Worm (Caenorhabditis elegans) whole organism, young adult: ENCODE results near the gene nlp-27.

Source experiments
- B0019.2 ChIP-seq: fragments of 200-800 bp; sonication (Bioruptor generic); conservative IDR thresholded peaks from 2 replicates; pipeline ENCODE4 v1.3.6; 2022; ENCODE audit warnings: missing genetic modification reagents, missing genetic modification characterization, missing compliant biosample characterization
- B0035.1 ChIP-seq: sonication (generic microtip); optimal IDR thresholded peaks from 2 replicates; lab custom pipeline; 2016; ENCODE audit warnings: missing genetic modification characterization, mild to moderate bottlenecking, missing compliant biosample characterization, missing genotype, missing genetic modification reagents
- C06A6.2 ChIP-seq: fragments of 200-800 bp; sonication (Bioruptor generic); conservative IDR thresholded peaks from 2 replicates; pipeline ENCODE4 v1.3.6; 2022; ENCODE audit warnings: missing genetic modification characterization, missing compliant biosample characterization
- F10E7.11 ChIP-seq: sonication (generic microtip); optimal IDR thresholded peaks from 2 replicates; lab custom pipeline; 2017; ENCODE audit warnings: mild to moderate bottlenecking, missing genetic modification characterization, moderate library complexity, missing compliant biosample characterization
- F33H1.4 ChIP-seq: fragments of 200-800 bp; sonication (Bioruptor generic); IDR thresholded peaks from 2 replicates; pipeline ENCODE4 v1.3.6; 2022; ENCODE audit warnings: missing genetic modification reagents, missing genetic modification characterization, missing compliant biosample characterization
- F49E8.2 ChIP-seq: sonication (generic microtip); optimal IDR thresholded peaks from 3 replicates; lab custom pipeline; 2017; ENCODE audit warnings: missing genetic modification characterization, mild to moderate bottlenecking, missing compliant biosample characterization, antibody characterized with exemption, moderate library complexity; ENCODE audit not compliant: insufficient read depth
- F52B5.7 ChIP-seq: sonication (generic microtip); optimal IDR thresholded peaks from 2 replicates; lab custom pipeline; 2016; ENCODE audit warnings: mild to moderate bottlenecking, missing genetic modification characterization, missing compliant biosample characterization
- F57A8.1 ChIP-seq: fragments of 200-800 bp; sonication (Bioruptor generic); optimal IDR thresholded peaks from 2 replicates; lab custom pipeline; 2018; ENCODE audit warnings: mild to moderate bottlenecking, missing genetic modification characterization, moderate library complexity, missing compliant biosample characterization
- F57C9.4 ChIP-seq: sonication (generic microtip); optimal IDR thresholded peaks from 2 replicates; lab custom pipeline; 2017; ENCODE audit warnings: mild to moderate bottlenecking, missing genetic modification characterization, missing compliant biosample characterization
- K11D2.4 ChIP-seq: fragments of 200-800 bp; sonication (Bioruptor generic); IDR thresholded peaks from 2 replicates; pipeline ENCODE4 v1.3.6; 2022; ENCODE audit warnings: missing genetic modification reagents, missing genetic modification characterization, missing compliant biosample characterization
- T07F8.4 ChIP-seq: sonication (generic microtip); optimal IDR thresholded peaks from 2 replicates; lab custom pipeline; 2016; ENCODE audit warnings: mild to moderate bottlenecking, missing genetic modification characterization, moderate library complexity, missing compliant biosample characterization
- Y53G8AR.9 ChIP-seq: fragments of 200-800 bp; sonication (Bioruptor generic); conservative IDR thresholded peaks from 2 replicates; pipeline ENCODE4 v1.3.6; 2022; ENCODE audit warnings: missing genetic modification reagents, missing genetic modification characterization, missing compliant biosample characterization
- Y95B8A.8 ChIP-seq: fragments of 200-800 bp; sonication (Bioruptor generic); IDR thresholded peaks from 2 replicates; pipeline ENCODE4 v1.3.6; 2022; ENCODE audit warnings: missing genetic modification reagents, missing genetic modification characterization, missing compliant biosample characterization
- atf-7 ChIP-seq: sonication (generic microtip); optimal IDR thresholded peaks from 2 replicates; lab custom pipeline; 2017; ENCODE audit warnings: mild to moderate bottlenecking, missing genetic modification characterization, missing compliant biosample characterization
- attf-3 ChIP-seq: fragments of 200-800 bp; sonication (Bioruptor generic); conservative IDR thresholded peaks from 2 replicates; pipeline ENCODE4 v1.3.6; 2022; ENCODE audit warnings: missing genetic modification reagents, missing genetic modification characterization, missing compliant biosample characterization
- bed-1 ChIP-seq: fragments of 200-800 bp; sonication (Bioruptor generic); IDR thresholded peaks from 2 replicates; pipeline ENCODE4 v1.3.6; 2022; ENCODE audit warnings: missing genetic modification reagents, missing genetic modification characterization, missing compliant biosample characterization
- cebp-2 ChIP-seq: fragments of 200-800 bp; sonication (Bioruptor generic); IDR thresholded peaks from 2 replicates; pipeline ENCODE4 v1.3.6; 2022; ENCODE audit warnings: missing genetic modification characterization, missing compliant biosample characterization
- chd-7 ChIP-seq: sonication (generic microtip); optimal IDR thresholded peaks from 2 replicates; lab custom pipeline; 2016; ENCODE audit warnings: mild to moderate bottlenecking, missing genetic modification characterization, moderate library complexity, missing compliant biosample characterization
- dox-1 ChIP-seq: fragments of 200-800 bp; sonication (Bioruptor generic); IDR thresholded peaks from 2 replicates; pipeline ENCODE4 v1.3.6; 2022; ENCODE audit warnings: missing genetic modification reagents, missing genetic modification characterization, missing compliant biosample characterization
- dpl-1 ChIP-seq: fragments of 150-350 bp; optimal IDR thresholded peaks from 2 replicates; lab custom pipeline; 2014; ENCODE audit warnings: missing biosample characterization, missing genetic modification reagents, missing genetic modification characterization
- egl-18 ChIP-seq: fragments of 200-800 bp; sonication (Bioruptor generic); IDR thresholded peaks from 2 replicates; pipeline ENCODE4 v1.3.6; 2022; ENCODE audit warnings: missing genetic modification reagents, missing genetic modification characterization, missing compliant biosample characterization
- hlh-12 ChIP-seq: sonication (generic microtip); optimal IDR thresholded peaks from 2 replicates; lab custom pipeline; 2016; ENCODE audit warnings: missing genetic modification characterization, missing compliant biosample characterization
- lag-1 ChIP-seq: fragments of 200-800 bp; sonication (Bioruptor generic); IDR thresholded peaks from 2 replicates; pipeline ENCODE4 v1.3.6; 2022; ENCODE audit warnings: missing genetic modification reagents, missing genetic modification characterization, missing compliant biosample characterization
- lin-40 ChIP-seq: sonication (generic microtip); optimal IDR thresholded peaks from 2 replicates; lab custom pipeline; 2016; ENCODE audit warnings: missing genetic modification characterization, mild to moderate bottlenecking, missing compliant biosample characterization, missing genotype, missing genetic modification reagents
- lin-54 ChIP-seq: fragments of 200-800 bp; sonication (Bioruptor generic); optimal IDR thresholded peaks from 2 replicates; lab custom pipeline; 2018; ENCODE audit warnings: mild to moderate bottlenecking, missing genetic modification characterization, missing compliant biosample characterization
- lir-1 ChIP-seq: fragments of 200-800 bp; sonication (Bioruptor generic); conservative IDR thresholded peaks from 2 replicates; pipeline ENCODE4 v1.3.6; 2022; ENCODE audit warnings: missing genetic modification reagents, missing genetic modification characterization, missing compliant biosample characterization
- lsy-27 ChIP-seq: sonication (generic microtip); optimal IDR thresholded peaks from 2 replicates; lab custom pipeline; 2017; ENCODE audit warnings: missing genetic modification characterization, mild to moderate bottlenecking, missing compliant biosample characterization, antibody characterized with exemption, missing genotype, borderline replicate concordance; ENCODE audit not compliant: insufficient read depth
- madf-10 ChIP-seq: sonication (generic microtip); optimal IDR thresholded peaks from 2 replicates; lab custom pipeline; 2016; ENCODE audit warnings: mild to moderate bottlenecking, missing genetic modification characterization, missing compliant biosample characterization
- mcd-1 ChIP-seq: fragments of 200-800 bp; sonication (Bioruptor generic); IDR thresholded peaks from 2 replicates; pipeline ENCODE4 v1.3.6; 2022; ENCODE audit warnings: missing genetic modification reagents, missing genetic modification characterization, missing compliant biosample characterization
- mxl-1 ChIP-seq: sonication (generic microtip); optimal IDR thresholded peaks from 2 replicates; lab custom pipeline; 2016; ENCODE audit warnings: missing genetic modification characterization, missing compliant biosample characterization
- nfya-1 ChIP-seq: sonication (generic microtip); optimal IDR thresholded peaks from 2 replicates; lab custom pipeline; 2017; ENCODE audit warnings: antibody characterized with exemption, missing compliant biosample characterization, missing genetic modification characterization, borderline replicate concordance; ENCODE audit not compliant: insufficient read depth
- nhr-120 ChIP-seq: fragments of 200-800 bp; sonication (Bioruptor generic); IDR thresholded peaks from 2 replicates; pipeline ENCODE4 v1.3.6; 2022; ENCODE audit warnings: missing genetic modification characterization, missing compliant biosample characterization
- sdz-38 ChIP-seq: sonication (generic microtip); optimal IDR thresholded peaks from 2 replicates; lab custom pipeline; 2016; ENCODE audit warnings: missing genotype, missing genetic modification characterization, missing compliant biosample characterization
- snpc-1.3 ChIP-seq: sonication (generic microtip); optimal IDR thresholded peaks from 2 replicates; lab custom pipeline; 2017; ENCODE audit warnings: missing genetic modification characterization, mild to moderate bottlenecking, missing compliant biosample characterization, antibody characterized with exemption, moderate library complexity, missing genotype, missing genetic modification reagents; ENCODE audit not compliant: insufficient read depth
- snpc-4 ChIP-seq, 5 experiments: fragments of 150-350 bp in 1 of 5; sonication (generic microtip) in 4 of 5; optimal IDR thresholded peaks; 2 replicates each; lab custom pipeline; 2014 to 2018; ENCODE audit warnings: missing genetic modification characterization in 5 of 5, missing biosample characterization in 3 of 5, antibody characterized with exemption in 2 of 5, mild to moderate bottlenecking in 2 of 5, missing compliant biosample characterization in 2 of 5, missing genotype in 2 of 5, moderate library complexity in 2 of 5, missing genetic modification reagents in 1 of 5
- somi-1 ChIP-seq: fragments of 200-800 bp; sonication (Bioruptor generic); optimal IDR thresholded peaks from 2 replicates; lab custom pipeline; 2018; ENCODE audit warnings: mild to moderate bottlenecking, missing genetic modification characterization, missing compliant biosample characterization
- unc-130 ChIP-seq: sonication (generic microtip); optimal IDR thresholded peaks from 2 replicates; lab custom pipeline; 2016; ENCODE audit warnings: missing genetic modification reagents, missing genetic modification characterization, missing compliant biosample characterization
- unc-62 ChIP-seq: fragments of 150-350 bp; optimal IDR thresholded peaks from 2 replicates; lab custom pipeline; 2014; ENCODE audit warnings: missing biosample characterization, missing genetic modification reagents, missing genetic modification characterization
- ztf-26 ChIP-seq: sonication (generic microtip); optimal IDR thresholded peaks from 2 replicates; lab custom pipeline; 2017; ENCODE audit warnings: missing genetic modification characterization, missing compliant biosample characterization

The nlp-27 gene

DNA sequence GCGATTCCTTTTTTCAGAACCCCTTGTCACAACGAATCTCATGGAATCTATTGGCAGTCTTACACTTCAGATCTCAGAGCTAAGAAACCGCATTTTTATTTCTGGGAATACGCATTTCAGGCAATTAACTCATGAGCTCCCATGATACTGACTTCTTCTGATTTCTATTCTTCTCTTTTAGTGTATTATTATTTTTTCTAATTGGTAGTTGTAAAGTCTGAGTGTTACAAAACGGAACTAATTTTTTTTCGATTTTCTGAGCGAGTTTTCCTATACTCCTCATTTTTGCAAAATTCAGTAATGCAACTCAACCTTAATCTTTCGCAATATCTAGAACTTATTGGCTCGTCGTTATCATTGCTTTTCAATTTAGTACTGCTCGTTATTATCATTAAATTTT lies 14.8 kb upstream of the nlp-27 start, which contains the start of gene str-82:
Gene str-82 (plus strand): TSS at position 301 of the 400 bp plus-strand sequence.
- TF ChIP-seq lir-1 (GFP tag; lab: Robert Waterston, UW) (no peak), F52B5.7 (tag; lab: Kevin White, UChicago) (no peak), dpl-1 (GFP tag; lab: Kevin White, UChicago) (no peak), ztf-26 (tag; lab: Kevin White, UChicago) (no peak), sdz-38 (no peak), F49E8.2 (tag; lab: Kevin White, UChicago) (no peak), cebp-2 (no peak)

DNA sequence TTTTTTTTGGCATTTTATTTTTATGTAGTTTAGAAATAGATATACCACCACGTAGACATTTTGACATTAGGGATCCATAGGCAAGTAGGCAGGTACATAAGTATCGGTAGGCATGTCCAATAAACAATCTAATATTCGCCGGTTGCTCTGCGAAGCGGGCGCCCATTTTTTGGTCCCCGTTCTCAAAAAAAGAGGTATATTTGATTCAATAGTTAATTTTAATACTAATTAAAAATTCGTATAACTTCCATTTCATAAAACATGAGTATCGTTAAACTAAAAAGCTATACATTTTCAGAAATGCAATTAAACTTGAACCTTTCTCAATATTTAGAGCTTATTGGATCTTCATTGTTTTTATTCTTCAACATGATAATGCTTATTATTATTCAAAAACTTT lies 12.2 kb upstream of the nlp-27 start, which contains the start of gene str-83:
Gene str-83 (plus strand): TSS at position 301 of the 400 bp plus-strand sequence.
- TF ChIP-seq atf-7 (tag; lab: Kevin White, UChicago): no peak
- no peak for TF ChIP-seq unc-62
- no peak for TF ChIP-seq attf-3 (GFP tag; lab: Robert Waterston, UW)
- TF ChIP-seq C06A6.2 (GFP tag; lab: Robert Waterston, UW): no peak

- no peak for TF ChIP-seq snpc-4 (GFP tag; optimal IDR thresholded peaks at IDR 0.05; lab: Kevin White, UChicago)
- TF ChIP-seq snpc-4 (tag; optimal IDR thresholded peaks at IDR 0.05; lab: Kevin White, UChicago): no peak
- no peak for TF ChIP-seq lsy-27 (tag; lab: Kevin White, UChicago)
- TF ChIP-seq unc-62: no peak
- no peak for TF ChIP-seq B0035.1 (tag; lab: Kevin White, UChicago)
- TF ChIP-seq Y95B8A.8 (GFP tag; lab: Robert Waterston, UW): no peak
- TF ChIP-seq chd-7 (tag; lab: Kevin White, UChicago): no peak
- TF ChIP-seq B0019.2 (GFP tag; lab: Robert Waterston, UW): no peak
- TF ChIP-seq attf-3 (GFP tag; lab: Robert Waterston, UW): no peak
- no peak for TF ChIP-seq egl-18 (GFP tag; lab: Robert Waterston, UW)
- TF ChIP-seq sdz-38: no peak
- TF ChIP-seq dpl-1 (GFP tag; lab: Kevin White, UChicago): no peak
- no peak for TF ChIP-seq mcd-1 (GFP tag; lab: Robert Waterston, UW)
- no peak for TF ChIP-seq nfya-1 (tag; lab: Kevin White, UChicago)
- no peak for TF ChIP-seq somi-1 (GFP tag; lab: Kevin White, UChicago)
Measured at ce11 chrV:3979053-3979452, 10.1 kb upstream of the nlp-27 start, which contains the start of gene nlp-34. TSS of gene nlp-34 (minus strand) at chrV:3979134.

DNA sequence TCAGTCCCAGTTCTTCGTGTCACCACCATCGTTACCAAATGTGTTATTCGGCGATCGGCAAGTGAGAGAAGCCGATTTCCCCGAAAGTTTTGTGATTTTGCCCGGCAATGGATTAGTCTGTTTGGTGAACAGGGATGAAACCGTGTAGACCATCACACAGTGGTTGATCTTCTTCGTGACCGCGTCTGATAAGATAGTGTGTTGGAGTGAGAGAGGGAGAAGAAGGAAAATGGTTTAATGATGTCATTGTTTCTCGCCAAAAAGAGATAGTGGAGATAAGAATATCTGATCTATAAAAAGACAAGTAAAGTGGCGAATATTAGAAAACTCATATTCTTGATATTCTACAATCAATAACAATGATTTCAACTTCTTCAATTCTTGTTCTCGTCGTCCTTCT lies 9.4 kb upstream of the nlp-27 start, which contains the start of gene nlp-31:
Gene nlp-31 (plus strand): TSS at position 237 of the 400 bp plus-strand sequence.
- TF ChIP-seq hlh-12: no peak
- TF ChIP-seq F57A8.1 (GFP tag; lab: Kevin White, UChicago): no peak
- no peak for TF ChIP-seq sdz-38
- TF ChIP-seq T07F8.4 (tag; lab: Kevin White, UChicago): no peak
- TF ChIP-seq lag-1: no peak

DNA sequence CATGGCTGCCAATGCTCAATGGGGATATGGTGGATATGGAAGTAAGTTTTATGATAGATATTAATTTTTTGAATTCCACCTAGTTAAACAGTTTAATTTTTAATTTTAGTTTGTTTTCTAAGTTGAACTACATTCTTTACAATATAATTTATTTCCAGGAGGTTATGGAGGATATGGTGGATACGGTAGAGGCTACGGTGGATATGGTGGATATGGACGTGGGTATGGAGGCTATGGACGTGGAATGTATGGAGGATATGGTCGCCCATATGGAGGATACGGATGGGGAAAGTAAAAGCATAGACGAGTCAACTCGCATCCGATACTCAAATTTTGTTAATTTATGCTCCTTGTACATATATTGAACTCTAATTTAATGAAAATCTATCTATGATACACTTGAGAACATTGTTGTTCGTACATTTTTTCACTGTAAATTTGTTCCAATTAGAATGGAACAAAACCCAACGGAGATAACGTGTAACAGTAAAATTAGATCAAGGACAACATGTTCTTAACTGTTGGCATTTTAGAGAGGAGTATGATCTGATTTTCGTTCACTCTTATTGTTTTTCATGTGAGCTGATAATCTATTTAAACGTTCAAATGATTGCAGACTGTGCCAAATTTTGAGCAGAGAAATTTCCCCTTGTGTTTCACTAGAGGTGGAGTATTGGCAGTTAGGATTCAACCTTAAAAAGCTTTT lies 8.8 kb upstream of the nlp-27 start:
- TF ChIP-seq F52B5.7 (tag; lab: Kevin White, UChicago) (no peak), unc-130 (GFP tag; lab: Kevin White, UChicago) (no peak), lir-1 (GFP tag; lab: Robert Waterston, UW) (no peak), madf-10 (tag; lab: Kevin White, UChicago) (no peak), nhr-120 (no peak), F33H1.4 (GFP tag; lab: Robert Waterston, UW) (no peak), F57C9.4 (tag; lab: Kevin White, UChicago) (no peak), Y53G8AR.9 (GFP tag; lab: Robert Waterston, UW) (no peak), mxl-1 (tag; lab: Kevin White, UChicago) (no peak), K11D2.4 (GFP tag; lab: Robert Waterston, UW) (no peak), snpc-1.3 (no peak), dox-1 (GFP tag; lab: Robert Waterston, UW) (no peak), Y95B8A.8 (GFP tag; lab: Robert Waterston, UW) (no peak), nfya-1 (tag; lab: Kevin White, UChicago) (no peak), F10E7.11 (tag; lab: Kevin White, UChicago) (no peak), lin-54 (GFP tag; lab: Kevin White, UChicago) (no peak), unc-62 (no peak), lin-40 (tag; lab: Kevin White, UChicago) (no peak), bed-1 (GFP tag; lab: Robert Waterston, UW) (no peak)
